Fruit fly (Drosophila melanogaster): Measurements from ENCODE around the gene Kaz.

Gene Kaz

dm6 chr3R:24787042-24787565, 42.7 kb downstream of the Kaz start, which contains the start of gene CG5805 (continued):
- TF ChIP-seq CG7372 (GFP tag; IDR thresholded peaks at IDR 0.05) = peak; percentile 61; the same call in 1 of the 2 replicates
- peak; percentile 73 for TF ChIP-seq ems (GFP tag; optimal IDR thresholded peaks at IDR 0.05)
- TF ChIP-seq dmrt99B (tag; optimal IDR thresholded peaks at IDR 0.05) = peak; percentile 72
- peak; percentile 80 for TF ChIP-seq CG15601 (tag; optimal IDR thresholded peaks at IDR 0.05)
- peak; percentile 91 for TF ChIP-seq CG34376 (GFP tag; optimal IDR thresholded peaks at IDR 0.05)
- TF ChIP-seq CG4404 (GFP tag; IDR thresholded peaks at IDR 0.05) = no peak
- TF ChIP-seq CG11456 (GFP tag; IDR thresholded peaks at IDR 0.05) = peak; percentile 93
- TF ChIP-seq Xbp1 (GFP tag; optimal IDR thresholded peaks at IDR 0.05) = peak; percentile 81
- TF ChIP-seq fd96Cb (tag; optimal IDR thresholded peaks at IDR 0.05) = peak; percentile 62
- TF ChIP-seq Lpt (GFP tag; optimal IDR thresholded peaks at IDR 0.05) = no peak
- peak; percentile 88 for TF ChIP-seq CG12104 (GFP tag; optimal IDR thresholded peaks at IDR 0.05)
- TF ChIP-seq ash1 (GFP tag; optimal IDR thresholded peaks at IDR 0.05) = peak; percentile 82
- peak; percentile 80 for TF ChIP-seq CG14050 (GFP tag; IDR thresholded peaks at IDR 0.05)
- peak; percentile 80 for TF ChIP-seq Fer2 (tag; optimal IDR thresholded peaks at IDR 0.05)
- peak; percentile 84 for TF ChIP-seq CG18599 (GFP tag; optimal IDR thresholded peaks at IDR 0.05)
- peak; percentile 58 for TF ChIP-seq slou (GFP tag; optimal IDR thresholded peaks at IDR 0.05)
- TF ChIP-seq Vsx1 (GFP tag; optimal IDR thresholded peaks at IDR 0.05) = peak; percentile 77
- TF ChIP-seq Hr78 (GFP tag; optimal IDR thresholded peaks at IDR 0.05) = peak in 1 of 2 experiments; percentile 82
- peak; percentile 84 for TF ChIP-seq CG12071 (GFP tag; optimal IDR thresholded peaks at IDR 0.05)
- TF ChIP-seq Scr (GFP tag; IDR thresholded peaks at IDR 0.05; ENCODE audit: partially characterized antibody) = peak; percentile 21; the same call in 1 of the 2 replicates
- TF ChIP-seq CG10979 (tag; optimal IDR thresholded peaks at IDR 0.05) = peak; percentile 73
- TF ChIP-seq pfk (GFP tag; optimal IDR thresholded peaks at IDR 0.05) = peak; percentile 50
- TF ChIP-seq gce (GFP tag; IDR thresholded peaks at IDR 0.05) = peak; percentile 71; the same call in 1 of the 3 replicates
- no peak for TF ChIP-seq Dfd (GFP tag; optimal IDR thresholded peaks at IDR 0.05)
- TF ChIP-seq caup (GFP tag; optimal IDR thresholded peaks at IDR 0.05; ENCODE audit: severe bottlenecking) = peak; percentile 95
- peak; percentile 63 for TF ChIP-seq tin (GFP tag; optimal IDR thresholded peaks at IDR 0.05)
- TF ChIP-seq CG15479 (GFP tag; optimal IDR thresholded peaks at IDR 0.05) = no peak
- peak; percentile 37; the same call in 1 of the 2 replicates for TF ChIP-seq wor (GFP tag; IDR thresholded peaks at IDR 0.05)
- peak; percentile 46 for TF ChIP-seq bab2 (GFP tag; optimal IDR thresholded peaks at IDR 0.05)
- no peak for TF ChIP-seq Lim3 (GFP tag; IDR thresholded peaks at IDR 0.05)
- peak; percentile 75 for TF ChIP-seq unpg (GFP tag; optimal IDR thresholded peaks at IDR 0.05)
- peak; percentile 81 for TF ChIP-seq Elba2 (GFP tag; optimal IDR thresholded peaks at IDR 0.05)
- TF ChIP-seq CG13775 (GFP tag; optimal IDR thresholded peaks at IDR 0.05) = peak; percentile 93
- TF ChIP-seq CG5953 (GFP tag; IDR thresholded peaks at IDR 0.05) = peak; percentile 70; the same call in 1 of the 2 replicates
- TF ChIP-seq CG15073 (GFP tag; optimal IDR thresholded peaks at IDR 0.05) = no peak
- TF ChIP-seq Oaz (GFP tag; IDR thresholded peaks at IDR 0.05) = peak; percentile 55
- peak; percentile 85 for TF ChIP-seq zfh1 (GFP tag; IDR thresholded peaks at IDR 0.05)
- TF ChIP-seq unc-4 (GFP tag; IDR thresholded peaks at IDR 0.05; ENCODE audit: partially characterized antibody) = no peak
- TF ChIP-seq Optix (GFP tag; IDR thresholded peaks at IDR 0.05) = peak; percentile 71; the same call in 2 of the 3 replicates
- peak; percentile 64 for TF ChIP-seq chn (GFP tag; optimal IDR thresholded peaks at IDR 0.05)
- peak; percentile 58 for TF ChIP-seq Hr3 (GFP tag; optimal IDR thresholded peaks at IDR 0.05)
- TF ChIP-seq CG13424 (tag; optimal IDR thresholded peaks at IDR 0.05) = peak; percentile 57
- TF ChIP-seq CG17359 (tag; optimal IDR thresholded peaks at IDR 0.05) = peak; percentile 82
- TF ChIP-seq salm (tag; optimal IDR thresholded peaks at IDR 0.05) = peak; percentile 40
- peak; percentile 70 for TF ChIP-seq HLH54F (GFP tag; optimal IDR thresholded peaks at IDR 0.05)
- TF ChIP-seq CG16863 (GFP tag; optimal IDR thresholded peaks at IDR 0.05) = peak; percentile 58
- peak; percentile 82 for TF ChIP-seq H2.0 (GFP tag; IDR thresholded peaks at IDR 0.05)
- peak; percentile 71 for TF ChIP-seq CG10321 (GFP tag; IDR thresholded peaks at IDR 0.05)
- TF ChIP-seq ro (GFP tag; IDR thresholded peaks at IDR 0.05) = peak; percentile 18; the same call in 1 of the 2 replicates
- peak; percentile 66 for TF ChIP-seq CG1647 (GFP tag; optimal IDR thresholded peaks at IDR 0.05)

Data from whole organism, embryonic.